Worm (Caenorhabditis elegans) whole organism, L4 larva: ENCODE results near the gene syx-4.

ENCODE experiments used
- ces-1 ChIP-seq: fragments of 150-350 bp; sonication (generic microtip); optimal IDR thresholded peaks from 4 replicates; lab custom pipeline; 2014; ENCODE audit warnings: missing biosample characterization, missing genetic modification reagents, missing genetic modification characterization
- dmd-6 ChIP-seq: fragments of 200-800 bp; sonication (Bioruptor generic); IDR thresholded peaks from 2 replicates; pipeline ENCODE4 v1.3.6; 2022; ENCODE audit warnings: missing genetic modification reagents, missing genetic modification characterization, missing compliant biosample characterization
- fos-1 ChIP-seq: fragments of 150-350 bp; optimal IDR thresholded peaks from 2 replicates; lab custom pipeline; 2014; ENCODE audit warnings: missing biosample characterization, missing genetic modification characterization
- hlh-30 ChIP-seq: sonication (generic microtip); optimal IDR thresholded peaks from 2 replicates; lab custom pipeline; 2017; ENCODE audit warnings: antibody characterized with exemption, mild to moderate bottlenecking, missing genetic modification characterization, missing compliant biosample characterization; ENCODE audit not compliant: insufficient read depth
- snpc-4 ChIP-seq: fragments of 150-350 bp; optimal IDR thresholded peaks from 2 replicates; lab custom pipeline; 2014; ENCODE audit warnings: missing biosample characterization, missing genetic modification characterization

- no peak for TF ChIP-seq dmd-6 (GFP tag; lab: Robert Waterston, UW)
- no peak for TF ChIP-seq snpc-4
- TF ChIP-seq fos-1 (tag; lab: Kevin White, UChicago), result no peak
- TF ChIP-seq hlh-30 (tag; lab: Kevin White, UChicago), result no peak
- no peak for TF ChIP-seq ces-1 (GFP tag; lab: Kevin White, UChicago)
Observed at ce11 chrIV:8487183-8487582, 30.1 kb downstream of the syx-4 start, which contains the start of gene srlf-3.
